Fruit fly (Drosophila melanogaster): ENCODE results near the gene Mur18B.

The Mur18B gene

DNA sequence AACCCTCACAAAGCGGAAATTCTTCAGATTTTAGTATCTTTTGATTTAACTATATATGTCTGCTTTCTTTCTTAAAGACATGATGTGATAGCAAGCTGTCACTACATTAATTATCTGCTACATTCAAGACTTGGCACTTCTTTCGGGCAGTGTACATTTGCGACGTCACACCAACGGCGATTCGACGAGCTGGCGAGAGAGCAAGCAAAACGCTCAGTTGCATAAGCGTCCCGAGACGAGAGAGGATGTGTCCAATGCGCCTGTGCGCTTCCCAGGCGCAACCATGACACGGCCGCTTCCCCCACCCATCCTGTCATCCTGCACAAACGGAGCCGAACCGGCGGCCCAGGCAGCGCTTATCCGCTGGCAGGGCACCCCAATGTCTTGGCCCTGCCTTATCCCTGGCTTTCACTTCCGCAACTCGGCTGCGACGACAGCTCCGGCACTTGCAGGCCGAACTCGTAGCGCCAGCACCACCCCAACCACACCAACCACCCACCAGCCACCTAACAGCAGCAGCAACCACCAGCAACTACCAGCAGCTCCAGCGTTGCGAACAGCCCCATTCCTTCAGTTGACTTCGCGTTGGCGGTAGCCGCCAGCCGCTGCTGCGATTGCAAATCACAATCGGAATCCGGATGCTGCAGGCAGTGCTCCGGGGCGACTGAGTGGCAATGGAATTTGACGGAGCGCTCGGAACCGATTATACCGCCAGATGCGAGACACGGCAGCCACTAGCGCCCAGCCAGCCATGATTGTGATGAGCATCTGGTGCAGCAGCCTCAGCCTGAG is 35.6 kb downstream of the Mur18B start, which contains the start of gene Hs3st-B (continued):
- TF ChIP-seq CG17328 (GFP tag; IDR thresholded peaks at IDR 0.05) = no peak
- TF ChIP-seq CG16863 (GFP tag; optimal IDR thresholded peaks at IDR 0.05) = no peak
- no peak for TF ChIP-seq CrebB (tag; optimal IDR thresholded peaks at IDR 0.05)
- TF ChIP-seq CG1647 (GFP tag; optimal IDR thresholded peaks at IDR 0.05) = no peak
- no peak for TF ChIP-seq Max (GFP tag; optimal IDR thresholded peaks at IDR 0.05)
- TF ChIP-seq HLH4C (GFP tag; IDR thresholded peaks at IDR 0.05; ENCODE audit: partially characterized antibody) = 0 out of 3 replicates have a peak, but pooled peaks have one; percentile 24
- 0 out of 2 replicates have a peak, but pooled peaks have one; percentile 54 for TF ChIP-seq CG16779 (GFP tag; IDR thresholded peaks at IDR 0.05)
- peak; percentile 65 for TF ChIP-seq CG7556 (GFP tag; optimal IDR thresholded peaks at IDR 0.05)
- TF ChIP-seq cato (GFP tag; optimal IDR thresholded peaks at IDR 0.05; ENCODE audit: borderline replicate concordance) = no peak
- TF ChIP-seq CG2120 (GFP tag; optimal IDR thresholded peaks at IDR 0.05) = peak; percentile 32
- TF ChIP-seq grau (tag; optimal IDR thresholded peaks at IDR 0.05) = no peak
- no peak for TF ChIP-seq insv (GFP tag; optimal IDR thresholded peaks at IDR 0.05)
- peak; percentile 50 for TF ChIP-seq Meics (GFP tag; optimal IDR thresholded peaks at IDR 0.05)
- TF ChIP-seq ci (GFP tag; IDR thresholded peaks at IDR 0.05) = peak; percentile 6; the same call in 1 of the 3 replicates
- TF ChIP-seq zf30C (GFP tag; optimal IDR thresholded peaks at IDR 0.05) = peak; percentile 61
- no peak for TF ChIP-seq CG8290 (GFP tag; optimal IDR thresholded peaks at IDR 0.05)
- TF ChIP-seq CG8290 (tag; optimal IDR thresholded peaks at IDR 0.05) = peak in 1 of 2 experiments; percentile 46
- TF ChIP-seq CG17829 (tag; optimal IDR thresholded peaks at IDR 0.05) = peak; percentile 22
- peak; percentile 59 for TF ChIP-seq Fer1 (GFP tag; optimal IDR thresholded peaks at IDR 0.05)
- TF ChIP-seq cwo (GFP tag; optimal IDR thresholded peaks at IDR 0.05) = peak; percentile 32
- TF ChIP-seq CG8924 (tag; optimal IDR thresholded peaks at IDR 0.05) = peak; percentile 35
- no peak for TF ChIP-seq CG11398 (GFP tag; optimal IDR thresholded peaks at IDR 0.05)
- no peak for TF ChIP-seq mld (GFP tag; IDR thresholded peaks at IDR 0.05; ENCODE audit: partially characterized antibody)
- TF ChIP-seq Xbp1 (GFP tag; optimal IDR thresholded peaks at IDR 0.05) = peak; percentile 34
- no peak for TF ChIP-seq ap (GFP tag; IDR thresholded peaks at IDR 0.05)
- TF ChIP-seq Rfx (GFP tag; IDR thresholded peaks at IDR 0.05) = peak; percentile 30; the same call in 1 of the 2 replicates
- TF ChIP-seq Med (GFP tag) = peak; percentile 78
- TF ChIP-seq Optix (GFP tag; IDR thresholded peaks at IDR 0.05) = 0 out of 3 replicates have a peak, but pooled peaks have one; percentile 27
- TF ChIP-seq CG6854 (GFP tag; optimal IDR thresholded peaks at IDR 0.05) = peak; percentile 12
- peak; percentile 81 for TF ChIP-seq nerfin-1 (tag; optimal IDR thresholded peaks at IDR 0.05)
- peak in 1 of 2 experiments; percentile 89 for TF ChIP-seq Pdp1 (GFP tag; optimal IDR thresholded peaks at IDR 0.05)
- TF ChIP-seq Sox102F (GFP tag; optimal IDR thresholded peaks at IDR 0.05) = no peak
- no peak for TF ChIP-seq mam (GFP tag; optimal IDR thresholded peaks at IDR 0.05)
- TF ChIP-seq toy (GFP tag; IDR thresholded peaks at IDR 0.05) = no peak
- no peak for TF ChIP-seq GATAe (GFP tag; conservative IDR thresholded peaks at IDR 0.05)
- peak; percentile 32 for TF ChIP-seq HHEX (GFP tag; optimal IDR thresholded peaks at IDR 0.05)
- TF ChIP-seq CG6175 (GFP tag; IDR thresholded peaks at IDR 0.05) = no peak
- no peak for TF ChIP-seq CG3065 (GFP tag; optimal IDR thresholded peaks at IDR 0.05)
- no peak for TF ChIP-seq CG3838 (GFP tag; optimal IDR thresholded peaks at IDR 0.05)
- TF ChIP-seq slbo (GFP tag; IDR thresholded peaks at IDR 0.05) = 0 out of 2 replicates have a peak, but pooled peaks have one; percentile 31
- peak; percentile 12 for TF ChIP-seq HmgZ (tag; optimal IDR thresholded peaks at IDR 0.05)
- TF ChIP-seq CG14667 (GFP tag; IDR thresholded peaks at IDR 0.05) = no peak
- TF ChIP-seq lilli (GFP tag; optimal IDR thresholded peaks at IDR 0.05) = peak; percentile 24
- TF ChIP-seq CG4424 (GFP tag; optimal IDR thresholded peaks at IDR 0.05) = peak; percentile 5
- TF ChIP-seq Deaf1 (tag; optimal IDR thresholded peaks at IDR 0.05) = peak; percentile 48
- TF ChIP-seq CG9437 (GFP tag; optimal IDR thresholded peaks at IDR 0.05) = peak; percentile 26
- 0 out of 3 replicates have a peak, but pooled peaks have one; percentile 24 for TF ChIP-seq row (GFP tag; IDR thresholded peaks at IDR 0.05)
- 0 out of 3 replicates have a peak, but pooled peaks have one; percentile 40 for TF ChIP-seq CG11695 (GFP tag; IDR thresholded peaks at IDR 0.05)
- no peak for TF ChIP-seq pnt (GFP tag; optimal IDR thresholded peaks at IDR 0.05)
